Worm (Caenorhabditis elegans) whole organism, young adult: ENCODE measurements around the gene ZK1251.3.

Source experiments
- F10E7.11 ChIP-seq: sonication (generic microtip); optimal IDR thresholded peaks from 2 replicates; lab custom pipeline; 2017; ENCODE audit warnings: mild to moderate bottlenecking, missing genetic modification characterization, moderate library complexity, missing compliant biosample characterization
- aptf-3 ChIP-seq: fragments of 200-800 bp; sonication (Bioruptor generic); IDR thresholded peaks from 2 replicates; pipeline ENCODE4 v1.3.6; 2022; ENCODE audit warnings: missing genetic modification characterization, missing compliant biosample characterization
- dpl-1 ChIP-seq: fragments of 150-350 bp; optimal IDR thresholded peaks from 2 replicates; lab custom pipeline; 2014; ENCODE audit warnings: missing biosample characterization, missing genetic modification reagents, missing genetic modification characterization
- ets-4 ChIP-seq: fragments of 200-800 bp; sonication (Bioruptor generic); optimal IDR thresholded peaks from 2 replicates; lab custom pipeline; 2018; ENCODE audit warnings: mild to moderate bottlenecking, missing genetic modification characterization, missing compliant biosample characterization

ce11 chrIV:9725468-9725985 is 42.1 kb downstream of the ZK1251.3 start:
- TF ChIP-seq ets-4 (GFP tag; lab: Kevin White, UChicago) = no peak
- no peak for TF ChIP-seq aptf-3 (GFP tag; lab: Robert Waterston, UW)
- TF ChIP-seq F10E7.11 = no peak
- no peak for TF ChIP-seq dpl-1 (GFP tag; lab: Kevin White, UChicago)
